Fruit fly (Drosophila melanogaster) whole organism: ENCODE results near the gene Rrp46.

ENCODE experiments used
- CG8478 ChIP-seq: fragments of >200 bp; optimal IDR thresholded peaks from 2 replicates; lab custom pipeline; 2018; ENCODE audit warnings: inconsistent platforms
- Dll ChIP-seq: fragments of >200 bp; optimal IDR thresholded peaks from 2 replicates; lab custom pipeline; 2017
- EcR ChIP-seq, 2 experiments: fragments of >200 bp; optimal IDR thresholded peaks; 2 replicates each; lab custom pipeline; 2017; ENCODE audit warnings: missing biosample characterization in 2 of 2, missing genetic modification characterization in 2 of 2, missing genetic modification reagents in 2 of 2
- pan ChIP-seq: fragments of >200 bp; optimal IDR thresholded peaks from 2 replicates; lab custom pipeline; 2017
- psq ChIP-seq: fragments of >200 bp; optimal IDR thresholded peaks from 2 replicates; lab custom pipeline; 2017
- usp ChIP-seq: fragments of >200 bp; optimal IDR thresholded peaks from 2 replicates; lab custom pipeline; 2017; ENCODE audit warnings: missing biosample characterization, missing genetic modification characterization, mixed read lengths

DNA sequence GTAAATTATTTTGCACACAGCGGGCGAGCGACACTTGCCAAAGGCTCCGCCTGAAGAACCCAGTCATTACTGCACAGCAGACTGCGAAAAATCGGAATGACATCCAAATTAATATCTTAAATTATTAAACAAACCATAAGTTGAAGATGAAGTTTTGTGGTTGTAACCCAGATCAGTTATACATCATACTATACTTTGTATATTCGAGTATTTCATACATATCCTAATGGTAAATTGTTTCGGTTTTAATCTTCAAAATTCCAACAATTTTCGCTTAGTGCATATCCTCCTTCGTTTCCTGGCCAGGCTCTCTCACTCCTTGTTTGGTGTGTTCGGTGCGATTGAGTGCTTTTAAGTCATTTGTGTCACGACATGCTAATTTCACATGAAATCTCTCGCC lies 50.4 kb downstream of the Rrp46 start:
- TF ChIP-seq psq (no peak), usp (no peak), CG8478 (lab: Kevin White, UChicago) (no peak), EcR (GFP tag; optimal IDR thresholded peaks at IDR 0.05; lab: Kevin White, UChicago) (no peak), pan (lab: Kevin White, UChicago) (no peak), Dll (lab: Kevin White, UChicago) (no peak)
